Fruit fly (Drosophila melanogaster): ENCODE measurements around the gene CG7829.

The CG7829 gene

dm6 chr3R:29798966-29799680 is 18.4 kb downstream of the CG7829 start, which contains the start of the genes Rnb and Drice (continued):
- TF ChIP-seq HmgZ (tag; optimal IDR thresholded peaks at IDR 0.05) (no peak), CG15601 (tag; optimal IDR thresholded peaks at IDR 0.05) (peak; percentile 45), CrebB (tag; optimal IDR thresholded peaks at IDR 0.05) (no peak), Atf6 (GFP tag; IDR thresholded peaks at IDR 0.05) (0 out of 2 replicates have a peak, but pooled peaks have one; percentile 12), CG30020 (tag; optimal IDR thresholded peaks at IDR 0.05) (no peak), Ptx1 (GFP tag; IDR thresholded peaks at IDR 0.05) (peak; percentile 55), CG14710 (tag; optimal IDR thresholded peaks at IDR 0.05) (peak; percentile 79), Jarid2 (GFP tag; optimal IDR thresholded peaks at IDR 0.05) (no peak), CG6854 (GFP tag; optimal IDR thresholded peaks at IDR 0.05) (peak; percentile 50), CG17359 (tag; optimal IDR thresholded peaks at IDR 0.05) (peak; percentile 51), B-H1 (GFP tag; IDR thresholded peaks at IDR 0.05) (no peak), prd (optimal IDR thresholded peaks at IDR 0.05) (no peak), prd (GFP tag; IDR thresholded peaks at IDR 0.05) (peak; percentile 55), H2.0 (GFP tag; IDR thresholded peaks at IDR 0.05) (peak; percentile 38; the same call in 1 of the 2 replicates), E2f1 (GFP tag; IDR thresholded peaks at IDR 0.05) (peak; percentile 53), amos (GFP tag; IDR thresholded peaks at IDR 0.05; ENCODE audit: partially characterized antibody) (peak; percentile 68), CG18011 (GFP tag; optimal IDR thresholded peaks at IDR 0.05) (no peak), schlank (tag; optimal IDR thresholded peaks at IDR 0.05) (no peak), CoRest (tag; optimal IDR thresholded peaks at IDR 0.05) (peak; percentile 75), CG8290 (GFP tag; optimal IDR thresholded peaks at IDR 0.05) (no peak), CG8290 (tag; optimal IDR thresholded peaks at IDR 0.05) (no peak), insv (GFP tag; optimal IDR thresholded peaks at IDR 0.05) (peak in 1 of 2 experiments; percentile 10), CG9876 (GFP tag; optimal IDR thresholded peaks at IDR 0.05) (no peak), da (GFP tag; optimal IDR thresholded peaks at IDR 0.05) (no peak), Optix (GFP tag; IDR thresholded peaks at IDR 0.05) (0 out of 3 replicates have a peak, but pooled peaks have one; percentile 16), tll (GFP tag; optimal IDR thresholded peaks at IDR 0.05) (no peak), CG4328 (GFP tag; optimal IDR thresholded peaks at IDR 0.05) (peak; percentile 52), fd96Cb (tag; optimal IDR thresholded peaks at IDR 0.05) (peak; percentile 36), ab (GFP tag; optimal IDR thresholded peaks at IDR 0.05) (no peak), pho (GFP tag; optimal IDR thresholded peaks at IDR 0.05) (peak; percentile 23), Xbp1 (GFP tag; optimal IDR thresholded peaks at IDR 0.05) (peak; percentile 53), p53 (GFP tag; optimal IDR thresholded peaks at IDR 0.05) (no peak), CG32767 (GFP tag; IDR thresholded peaks at IDR 0.05) (0 out of 2 replicates have a peak, but pooled peaks have one; percentile 30), toy (GFP tag; IDR thresholded peaks at IDR 0.05) (no peak), CG7987 (GFP tag; optimal IDR thresholded peaks at IDR 0.05) (peak; percentile 73), CG13894 (tag; optimal IDR thresholded peaks at IDR 0.05) (no peak), CG10274 (GFP tag; optimal IDR thresholded peaks at IDR 0.05) (no peak), Hr3 (GFP tag; optimal IDR thresholded peaks at IDR 0.05) (peak; percentile 41)

DNA sequence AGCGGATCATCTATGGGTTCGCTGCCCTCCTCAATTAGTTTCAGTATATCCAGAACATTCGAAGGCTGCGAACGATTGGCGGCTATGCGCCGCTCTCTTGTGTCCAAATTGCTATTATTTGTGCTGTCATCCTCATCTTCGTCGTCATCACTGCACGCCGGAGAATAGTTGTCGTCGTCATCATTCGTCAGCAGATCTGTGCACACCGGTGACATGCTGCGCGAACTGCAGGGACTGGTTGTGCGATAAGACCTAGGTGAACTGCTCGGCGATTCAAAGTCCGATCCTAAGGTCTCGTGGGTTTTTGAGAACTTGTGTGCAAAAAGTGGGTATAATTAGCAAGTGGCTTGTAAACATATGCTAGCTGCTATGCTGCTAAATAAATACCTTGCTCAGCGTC is 20.4 kb downstream of the CG7829 start:
- TF ChIP-seq CG11696 (GFP tag; IDR thresholded peaks at IDR 0.05): no peak

Measured in whole organism, embryonic.